Fruit fly (Drosophila melanogaster) whole organism, embryonic: Measurements from ENCODE around the gene CG7546.

Experiments used
- Blimp-1 ChIP-seq: fragments of 200-800 bp; sonication (Bioruptor generic); optimal IDR thresholded peaks from 3 replicates; lab custom pipeline; 2018; ENCODE audit warnings: missing biosample characterization, missing genetic modification characterization, mild to moderate bottlenecking, moderate library complexity, missing genetic modification reagents
- CG12744 ChIP-seq: fragments of 200-800 bp; sonication (Bioruptor generic); optimal IDR thresholded peaks from 2 replicates; lab custom pipeline; 2016; ENCODE audit warnings: missing biosample characterization, missing genetic modification characterization
- CG13775 ChIP-seq: fragments of 200-800 bp; sonication (Bioruptor generic); optimal IDR thresholded peaks from 3 replicates; lab custom pipeline; 2017; ENCODE audit warnings: missing biosample characterization, mild to moderate bottlenecking, missing genetic modification characterization
- CG7556 ChIP-seq: fragments of 200-800 bp; sonication (Bioruptor generic); optimal IDR thresholded peaks from 2 replicates; lab custom pipeline; 2017; ENCODE audit warnings: missing biosample characterization, mild to moderate bottlenecking, missing genetic modification characterization
- CG9609 ChIP-seq: fragments of 200-800 bp; sonication (Bioruptor generic); optimal IDR thresholded peaks from 3 replicates; lab custom pipeline; 2016; ENCODE audit warnings: missing biosample characterization, missing genetic modification characterization
- Myb ChIP-seq: fragments of 200-800 bp; sonication (Bioruptor generic); optimal IDR thresholded peaks from 2 replicates; lab custom pipeline; 2016; ENCODE audit warnings: missing biosample characterization, missing genetic modification characterization
- Six4 ChIP-seq: fragments of 200-800 bp; sonication (Bioruptor generic); optimal IDR thresholded peaks from 2 replicates; lab custom pipeline; 2016; ENCODE audit warnings: missing biosample characterization, missing genetic modification characterization
- br ChIP-seq: fragments of >200 bp; optimal IDR thresholded peaks from 2 replicates; lab custom pipeline; 2017
- trh ChIP-seq: fragments of 200-800 bp; sonication (Bioruptor generic); optimal IDR thresholded peaks from 2 replicates; lab custom pipeline; 2016; ENCODE audit warnings: missing biosample characterization, missing genetic modification characterization

DNA sequence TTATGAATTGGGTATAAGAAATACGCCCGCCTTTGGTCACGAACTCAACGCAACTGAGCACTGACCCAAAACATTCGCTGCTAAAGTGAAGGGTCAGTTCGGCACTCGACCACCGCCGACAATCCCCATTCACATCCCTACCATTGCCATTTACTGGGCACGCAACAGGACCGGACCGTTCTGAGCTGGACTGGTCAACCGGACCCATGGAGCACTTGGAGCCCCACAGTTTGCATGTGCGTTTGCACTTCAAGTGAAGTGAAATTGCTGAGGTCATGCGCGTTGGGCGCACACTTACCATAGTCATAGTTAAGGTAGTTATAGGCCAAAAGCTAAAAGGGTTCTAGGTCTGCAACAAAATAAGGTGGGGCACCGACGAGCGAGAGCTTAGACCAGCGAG lies 49.2 kb downstream of the CG7546 start, which contains the start of gene CG14837:
- TF ChIP-seq trh (GFP tag; lab: Kevin White, UChicago), result no peak
- TF ChIP-seq Six4 (GFP tag; lab: Kevin White, UChicago), result no peak
- TF ChIP-seq Myb (GFP tag; lab: Kevin White, UChicago), result no peak
- no peak for TF ChIP-seq CG7556 (GFP tag; lab: Kevin White, UChicago)
- no peak for TF ChIP-seq CG13775 (GFP tag; lab: Kevin White, UChicago)
- no peak for TF ChIP-seq br (lab: Kevin White, UChicago)
- TF ChIP-seq CG12744 (GFP tag; lab: Kevin White, UChicago), result no peak
- TF ChIP-seq Blimp-1 (GFP tag; lab: Kevin White, UChicago), result no peak
- TF ChIP-seq CG9609, result no peak
